Fruit fly (Drosophila melanogaster): ENCODE data around the gene Tango4.

Tango4 gene

DNA sequence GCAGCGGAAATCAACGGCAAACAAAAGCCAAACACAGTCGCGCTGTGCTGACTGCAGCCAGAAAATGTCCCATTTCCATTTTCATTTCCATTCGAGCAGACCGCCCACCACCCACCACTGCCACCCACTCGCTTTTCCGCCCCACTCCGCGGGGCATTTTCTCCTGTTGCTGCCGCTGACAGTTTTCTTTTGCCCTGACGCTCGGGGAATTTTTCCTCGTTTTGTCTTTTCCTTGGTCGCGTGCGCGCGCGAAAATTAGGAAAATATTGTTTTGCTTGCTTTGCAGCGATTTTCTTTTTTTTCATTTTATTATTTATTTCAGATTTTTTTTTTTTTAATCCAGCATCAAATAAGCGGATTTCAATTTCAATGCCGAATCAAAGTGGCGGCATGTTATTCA, 29.4 kb downstream of the Tango4 start:
- TF ChIP-seq toe (GFP tag; optimal IDR thresholded peaks at IDR 0.05): no peak
- TF ChIP-seq cnc (optimal IDR thresholded peaks at IDR 0.05): no peak
- TF ChIP-seq kay (GFP tag; ENCODE audit: borderline replicate concordance): no peak
- TF ChIP-seq Hr96 (GFP tag; optimal IDR thresholded peaks at IDR 0.05): no peak
- TF ChIP-seq Clk (GFP tag; optimal IDR thresholded peaks at IDR 0.05): no peak
- no peak for TF ChIP-seq Crg-1 (GFP tag; optimal IDR thresholded peaks at IDR 0.05)
- no peak for TF ChIP-seq CG7101 (tag; optimal IDR thresholded peaks at IDR 0.05)
- TF ChIP-seq Mnt (GFP tag; optimal IDR thresholded peaks at IDR 0.05): no peak
- TF ChIP-seq pad (GFP tag; optimal IDR thresholded peaks at IDR 0.05): no peak
- no peak for TF ChIP-seq cic (GFP tag; optimal IDR thresholded peaks at IDR 0.05)
- TF ChIP-seq CG11617 (GFP tag; optimal IDR thresholded peaks at IDR 0.05): no peak

DNA sequence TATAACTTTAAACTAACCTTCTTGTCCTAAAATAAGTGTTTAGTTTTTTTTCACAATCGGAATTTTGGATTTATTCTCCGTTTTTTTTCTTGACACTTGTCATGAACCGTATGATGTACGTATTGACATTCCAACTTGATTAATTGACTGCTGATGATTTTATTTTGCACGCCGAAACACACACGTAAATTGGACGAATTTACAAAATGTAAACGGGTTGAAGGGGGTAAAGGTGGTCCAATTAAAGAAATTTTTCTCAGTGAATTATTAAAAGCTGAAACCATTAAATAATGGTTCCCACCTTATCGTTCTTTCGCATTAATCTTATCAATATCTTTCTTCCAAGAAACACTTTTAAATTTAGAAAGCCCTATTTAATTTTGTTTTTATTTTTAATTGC, 35.7 kb downstream of the Tango4 start, which contains the start of gene Uch-L5R:
Uch-L5R (minus strand) TSS at position 101 of the 400 bp plus-strand sequence.
- TF ChIP-seq cic (GFP tag; optimal IDR thresholded peaks at IDR 0.05) (no peak), cnc (optimal IDR thresholded peaks at IDR 0.05) (no peak), ovo (GFP tag; optimal IDR thresholded peaks at IDR 0.05) (no peak), CG14711 (tag; optimal IDR thresholded peaks at IDR 0.05) (no peak), CG11617 (GFP tag; optimal IDR thresholded peaks at IDR 0.05) (no peak), CG7045 (GFP tag; optimal IDR thresholded peaks at IDR 0.05) (no peak), bab1 (GFP tag; optimal IDR thresholded peaks at IDR 0.05) (no peak), Clk (GFP tag; optimal IDR thresholded peaks at IDR 0.05) (no peak), tj (GFP tag; optimal IDR thresholded peaks at IDR 0.05) (no peak), toe (GFP tag; optimal IDR thresholded peaks at IDR 0.05) (no peak), CG5204 (GFP tag; optimal IDR thresholded peaks at IDR 0.05) (no peak), CG1620 (GFP tag; optimal IDR thresholded peaks at IDR 0.05) (no peak), Hr96 (GFP tag; optimal IDR thresholded peaks at IDR 0.05) (no peak), CG12768 (GFP tag; optimal IDR thresholded peaks at IDR 0.05) (no peak), Crg-1 (GFP tag; optimal IDR thresholded peaks at IDR 0.05) (no peak), pad (GFP tag; optimal IDR thresholded peaks at IDR 0.05) (no peak), CG7101 (tag; optimal IDR thresholded peaks at IDR 0.05) (no peak)

dm6 chrX:12059495-12059894, 38.6 kb downstream of the Tango4 start, which contains the start of gene Muc11A:
TSS of gene Muc11A (plus strand) at chrX:12059795.
- TF ChIP-seq CG1620 (GFP tag; optimal IDR thresholded peaks at IDR 0.05) (no peak), CG5204 (GFP tag; optimal IDR thresholded peaks at IDR 0.05) (no peak), Crg-1 (GFP tag; optimal IDR thresholded peaks at IDR 0.05) (no peak), Clk (GFP tag; optimal IDR thresholded peaks at IDR 0.05) (no peak), cic (GFP tag; optimal IDR thresholded peaks at IDR 0.05) (no peak)

- TF ChIP-seq toe (GFP tag; optimal IDR thresholded peaks at IDR 0.05): no peak
- no peak for TF ChIP-seq Mnt (GFP tag; optimal IDR thresholded peaks at IDR 0.05)
- TF ChIP-seq cic (GFP tag; optimal IDR thresholded peaks at IDR 0.05): no peak
- TF ChIP-seq cnc (optimal IDR thresholded peaks at IDR 0.05): no peak
- no peak for TF ChIP-seq Clk (GFP tag; optimal IDR thresholded peaks at IDR 0.05)
- TF ChIP-seq Crg-1 (GFP tag; optimal IDR thresholded peaks at IDR 0.05): no peak
- TF ChIP-seq tj (GFP tag; optimal IDR thresholded peaks at IDR 0.05): no peak
- TF ChIP-seq Hr96 (GFP tag; optimal IDR thresholded peaks at IDR 0.05): no peak
Measured at dm6 chrX:12070137-12070536, 49.3 kb downstream of the Tango4 start, which contains the start of gene CG34323. TSS of gene CG34323 (plus strand) at chrX:12070437.
